Worm (Caenorhabditis elegans) whole organism, L2 larva: ENCODE results near the gene pes-8.

Experiments
- C34F6.9 ChIP-seq: fragments of 150-350 bp; optimal IDR thresholded peaks from 2 replicates; lab custom pipeline; 2014; ENCODE audit warnings: missing biosample characterization, missing genetic modification characterization
- F13H6.1 ChIP-seq: sonication (generic microtip); optimal IDR thresholded peaks from 2 replicates; lab custom pipeline; 2016; ENCODE audit warnings: missing genetic modification characterization, missing compliant biosample characterization
- R02D3.7 ChIP-seq: fragments of 150-350 bp; optimal IDR thresholded peaks from 2 replicates; lab custom pipeline; 2014; ENCODE audit warnings: missing biosample characterization, missing genetic modification characterization
- Y55F3AM.14 ChIP-seq: fragments of 200-800 bp; sonication (Bioruptor generic); optimal IDR thresholded peaks from 2 replicates; lab custom pipeline; 2018; ENCODE audit warnings: mild to moderate bottlenecking, missing genetic modification characterization, missing compliant biosample characterization
- blmp-1 ChIP-seq: sonication (generic microtip); optimal IDR thresholded peaks from 2 replicates; lab custom pipeline; 2017; ENCODE audit warnings: missing genetic modification characterization, mild to moderate bottlenecking, missing compliant biosample characterization, antibody characterized with exemption, moderate library complexity; ENCODE audit not compliant: insufficient read depth
- ceh-16 ChIP-seq: fragments of 150-350 bp; optimal IDR thresholded peaks from 2 replicates; lab custom pipeline; 2014; ENCODE audit warnings: missing biosample characterization, missing genetic modification characterization
- ceh-82 ChIP-seq: fragments of 150-350 bp; optimal IDR thresholded peaks from 2 replicates; lab custom pipeline; 2014; ENCODE audit warnings: missing biosample characterization, missing genetic modification characterization
- crh-2 ChIP-seq: sonication (generic microtip); optimal IDR thresholded peaks from 2 replicates; lab custom pipeline; 2017; ENCODE audit warnings: missing biosample characterization, missing genetic modification characterization
- dmd-4 ChIP-seq: sonication (generic microtip); optimal IDR thresholded peaks from 2 replicates; lab custom pipeline; 2017; ENCODE audit warnings: missing biosample characterization, missing genetic modification characterization
- elt-1 ChIP-seq: fragments of 150-350 bp; optimal IDR thresholded peaks from 2 replicates; lab custom pipeline; 2014; ENCODE audit warnings: missing biosample characterization, missing genetic modification characterization
- elt-3 ChIP-seq: sonication (generic microtip); optimal IDR thresholded peaks from 2 replicates; lab custom pipeline; 2017; ENCODE audit warnings: missing biosample characterization, missing genetic modification characterization
- fos-1 ChIP-seq: fragments of 150-350 bp; optimal IDR thresholded peaks from 2 replicates; lab custom pipeline; 2014; ENCODE audit warnings: missing biosample characterization, missing genetic modification characterization
- gmeb-1 ChIP-seq: fragments of 150-350 bp; optimal IDR thresholded peaks from 2 replicates; lab custom pipeline; 2014; ENCODE audit warnings: missing biosample characterization, missing genetic modification characterization
- lin-11 ChIP-seq: fragments of 150-350 bp; sonication (generic microtip); optimal IDR thresholded peaks from 2 replicates; lab custom pipeline; 2014; ENCODE audit warnings: missing biosample characterization, missing genetic modification characterization, inconsistent platforms, mixed read lengths
- lin-13 ChIP-seq: fragments of 150-350 bp; optimal IDR thresholded peaks from 2 replicates; lab custom pipeline; 2014; ENCODE audit warnings: missing biosample characterization, missing genetic modification reagents, missing genetic modification characterization
- lsy-2 ChIP-seq, 2 experiments: fragments of 150-350 bp in 1 of 2; sonication (generic microtip) in 1 of 2; optimal IDR thresholded peaks; 2 replicates each; lab custom pipeline; 2014 to 2017; ENCODE audit warnings: missing biosample characterization in 2 of 2, missing genetic modification characterization in 2 of 2
- mab-5 ChIP-seq: fragments of 150-350 bp; optimal IDR thresholded peaks from 2 replicates; lab custom pipeline; 2014; ENCODE audit warnings: missing biosample characterization, missing genetic modification characterization
- mbf-1 ChIP-seq: sonication (generic microtip); optimal IDR thresholded peaks from 2 replicates; lab custom pipeline; 2017; ENCODE audit warnings: missing biosample characterization, missing genetic modification characterization
- mdl-1 ChIP-seq, 2 experiments: fragments of 150-350 bp in 1 of 2; sonication (generic microtip) in 1 of 2; optimal IDR thresholded peaks; 2 replicates each; lab custom pipeline; 2017; ENCODE audit warnings: missing biosample characterization in 2 of 2, missing genetic modification characterization in 2 of 2
- nhr-12 ChIP-seq: fragments of 150-350 bp; optimal IDR thresholded peaks from 2 replicates; lab custom pipeline; 2014; ENCODE audit warnings: missing biosample characterization, missing genetic modification characterization
- nhr-129 ChIP-seq: fragments of 150-350 bp; optimal IDR thresholded peaks from 2 replicates; lab custom pipeline; 2014; ENCODE audit warnings: missing biosample characterization, missing genetic modification characterization
- nhr-21 ChIP-seq: fragments of 150-350 bp; optimal IDR thresholded peaks from 2 replicates; lab custom pipeline; 2014; ENCODE audit warnings: missing biosample characterization, missing genetic modification characterization
- nhr-25 ChIP-seq: fragments of 150-350 bp; sonication (generic microtip); optimal IDR thresholded peaks from 3 replicates; lab custom pipeline; 2014; ENCODE audit warnings: missing biosample characterization, missing genetic modification characterization
- peb-1 ChIP-seq: fragments of 150-350 bp; optimal IDR thresholded peaks from 2 replicates; lab custom pipeline; 2014; ENCODE audit warnings: missing biosample characterization, missing genetic modification characterization
- sem-4 ChIP-seq: fragments of 150-350 bp; optimal IDR thresholded peaks from 2 replicates; lab custom pipeline; 2014; ENCODE audit warnings: missing biosample characterization, missing genetic modification reagents, missing genetic modification characterization
- sma-3 ChIP-seq: sonication (generic microtip); optimal IDR thresholded peaks from 2 replicates; lab custom pipeline; 2016; ENCODE audit warnings: missing genetic modification reagents, missing genetic modification characterization, missing compliant biosample characterization
- sma-9 ChIP-seq, 2 experiments: fragments of 150-350 bp in 1 of 2; sonication (generic microtip) in 1 of 2; optimal IDR thresholded peaks; 2 replicates each; lab custom pipeline; 2014 to 2016; ENCODE audit warnings: missing genetic modification characterization in 2 of 2, mild to moderate bottlenecking in 1 of 2, missing biosample characterization in 1 of 2, missing compliant biosample characterization in 1 of 2, missing genetic modification reagents in 1 of 2, moderate library complexity in 1 of 2
- unc-39 ChIP-seq: fragments of 150-350 bp; optimal IDR thresholded peaks from 2 replicates; lab custom pipeline; 2014; ENCODE audit warnings: missing biosample characterization, missing genetic modification characterization
- unc-55 ChIP-seq: fragments of 150-350 bp; sonication (generic microtip); optimal IDR thresholded peaks from 3 replicates; lab custom pipeline; 2014; ENCODE audit warnings: missing biosample characterization, missing genetic modification reagents, missing genetic modification characterization
- zag-1 ChIP-seq: fragments of 150-350 bp; optimal IDR thresholded peaks from 2 replicates; lab custom pipeline; 2014; ENCODE audit warnings: missing biosample characterization, missing genetic modification characterization
- ztf-1 ChIP-seq: fragments of 200-800 bp; sonication (Bioruptor generic); conservative IDR thresholded peaks from 2 replicates; pipeline ENCODE4 v1.3.6; 2022; ENCODE audit warnings: missing genetic modification characterization, missing compliant biosample characterization
- ztf-11 ChIP-seq: sonication (generic microtip); optimal IDR thresholded peaks from 2 replicates; lab custom pipeline; 2017; ENCODE audit warnings: missing biosample characterization, missing genetic modification characterization
- ztf-4 ChIP-seq: fragments of 150-350 bp; optimal IDR thresholded peaks from 2 replicates; lab custom pipeline; 2014; ENCODE audit warnings: missing biosample characterization, missing genetic modification characterization

The pes-8 gene

DNA sequence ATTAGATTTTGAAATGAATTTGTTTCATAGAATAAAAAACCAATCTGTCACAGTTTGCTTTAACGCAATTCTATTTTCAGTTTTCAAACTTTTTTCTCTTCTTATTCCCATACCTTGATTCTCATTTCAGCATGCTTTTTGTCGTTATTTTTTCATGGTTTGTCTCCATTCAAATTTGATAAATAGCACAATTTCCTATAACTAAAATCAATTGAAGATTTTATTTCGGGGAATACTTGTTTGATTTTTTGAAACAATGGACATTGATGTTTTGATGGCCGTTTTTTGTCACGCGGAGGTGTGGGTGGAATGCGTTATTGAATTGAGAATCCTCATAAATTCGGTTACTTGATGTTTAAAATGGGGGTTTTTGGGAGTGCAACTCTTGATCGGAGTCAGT, 31.4 kb downstream of the pes-8 start, which contains the start of gene B0416.11:
B0416.11 (minus strand) TSS at position 101 of the 400 bp plus-strand sequence.
- TF ChIP-seq elt-1 (tag; lab: Kevin White, UChicago) (no peak), nhr-21 (no peak), lin-13 (GFP tag; lab: Kevin White, UChicago) (no peak), mab-5 (tag; lab: Kevin White, UChicago) (no peak), mbf-1 (tag; lab: Kevin White, UChicago) (no peak), elt-3 (tag; lab: Kevin White, UChicago) (no peak), ztf-11 (no peak)

DNA sequence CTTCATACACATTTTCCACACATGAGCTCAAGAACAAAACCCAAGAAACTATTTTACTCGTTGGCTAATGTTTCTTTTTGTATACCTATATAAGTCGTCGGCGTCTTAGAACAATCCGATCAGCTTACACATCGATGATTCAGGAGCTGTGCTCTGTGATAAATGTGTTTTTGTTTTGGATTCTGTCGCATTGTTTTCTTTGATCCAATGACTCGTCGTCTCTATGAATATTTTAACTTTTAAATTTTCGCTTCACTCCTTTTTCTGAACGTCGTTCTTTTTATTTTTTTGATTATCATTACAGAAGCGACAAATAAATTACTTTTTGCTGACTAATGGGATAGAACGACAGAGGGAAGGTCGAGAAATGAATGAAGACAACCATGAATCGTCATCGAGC, 39.8 kb downstream of the pes-8 start, which contains the start of gene B0416.3:
B0416.3 (plus strand) TSS at position 301 of the 400 bp plus-strand sequence.
- TF ChIP-seq gmeb-1 (tag; lab: Kevin White, UChicago) (no peak), unc-39 (tag; lab: Kevin White, UChicago) (no peak)

DNA sequence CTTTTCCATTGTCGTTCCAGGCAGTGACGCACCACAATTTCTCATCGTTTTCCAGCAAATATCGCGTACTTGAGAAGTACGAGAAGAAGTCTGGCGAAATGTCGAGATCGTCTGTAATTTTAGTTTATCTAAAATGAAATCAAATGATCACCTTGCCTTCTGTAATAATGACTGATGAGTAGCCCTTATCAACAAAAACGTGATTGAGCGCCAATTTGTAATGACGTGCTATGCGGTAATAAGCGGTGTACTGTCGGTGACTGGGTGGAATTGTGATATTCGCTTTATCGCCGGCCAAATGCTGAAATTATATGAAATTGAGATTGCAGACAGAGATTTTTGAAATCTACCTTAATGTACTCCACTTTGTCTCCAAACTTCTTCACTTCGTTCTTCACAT, 43.9 kb downstream of the pes-8 start:
- TF ChIP-seq ztf-11: no peak
- TF ChIP-seq sma-9 (GFP tag; optimal IDR thresholded peaks at IDR 0.05; lab: Kevin White, UChicago): peak; percentile 20
- no peak for TF ChIP-seq sma-9 (tag; optimal IDR thresholded peaks at IDR 0.05; lab: Kevin White, UChicago)
- no peak for TF ChIP-seq ceh-16 (tag; lab: Kevin White, UChicago)
- no peak for TF ChIP-seq sma-3 (GFP tag; lab: Kevin White, UChicago)
- no peak for TF ChIP-seq nhr-12 (tag; lab: Kevin White, UChicago)
- no peak for TF ChIP-seq peb-1 (tag; lab: Kevin White, UChicago)
- no peak for TF ChIP-seq nhr-129
- no peak for TF ChIP-seq mdl-1 (tag; optimal IDR thresholded peaks at IDR 0.05; lab: Kevin White, UChicago)
- TF ChIP-seq elt-1 (tag; lab: Kevin White, UChicago): no peak
- peak; percentile 89 for TF ChIP-seq fos-1 (tag; lab: Kevin White, UChicago)
- no peak for TF ChIP-seq sem-4 (tag; lab: Kevin White, UChicago)
- no peak for TF ChIP-seq dmd-4
- no peak for TF ChIP-seq unc-39 (tag; lab: Kevin White, UChicago)

DNA sequence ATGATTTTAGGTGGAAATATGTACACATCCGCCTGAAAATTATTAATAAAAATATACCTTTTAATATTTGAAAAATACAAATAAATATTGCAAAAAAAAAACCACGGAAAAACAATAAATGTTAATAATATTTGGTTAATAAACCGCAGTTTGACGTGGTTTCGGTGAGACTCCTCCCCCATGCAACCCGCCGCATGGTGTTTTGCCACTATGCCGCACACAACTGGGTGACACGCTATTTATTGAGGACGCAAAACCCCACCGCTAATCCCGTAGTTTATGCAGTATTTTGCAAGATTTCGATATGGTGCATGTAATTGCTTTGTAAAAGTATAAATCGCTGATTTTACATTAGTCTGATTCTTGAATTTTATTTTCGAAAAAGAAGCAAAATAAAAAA, 45.0 kb downstream of the pes-8 start, which contains the start of gene gly-13:
gly-13 (minus strand) TSS at position 32 of the 400 bp plus-strand sequence.
- TF ChIP-seq nhr-25 (tag; lab: Kevin White, UChicago) (peak; percentile 35), unc-55 (GFP tag; lab: Kevin White, UChicago) (no peak), zag-1 (no peak), F13H6.1 (tag; lab: Kevin White, UChicago) (peak; percentile 38), gmeb-1 (tag; lab: Kevin White, UChicago) (no peak), sem-4 (tag; lab: Kevin White, UChicago) (peak; percentile 45), crh-2 (tag; lab: Kevin White, UChicago) (peak; percentile 32), ztf-11 (no peak), unc-39 (tag; lab: Kevin White, UChicago) (no peak), Y55F3AM.14 (no peak), R02D3.7 (tag; lab: Kevin White, UChicago) (no peak), lsy-2 (tag; optimal IDR thresholded peaks at IDR 0.05; lab: Kevin White, UChicago) (peak in 1 of 2 experiments; percentile 51), ztf-4 (tag; lab: Kevin White, UChicago) (peak; percentile 7), lin-11 (peak; percentile 28), ztf-1 (GFP tag; lab: Robert Waterston, UW) (no peak), fos-1 (tag; lab: Kevin White, UChicago) (peak; percentile 2), peb-1 (tag; lab: Kevin White, UChicago) (no peak), blmp-1 (no peak), nhr-129 (peak; percentile 51), mab-5 (tag; lab: Kevin White, UChicago) (no peak), ceh-82 (no peak)

- TF ChIP-seq C34F6.9 (tag; lab: Kevin White, UChicago) (peak; percentile 6), nhr-129 (no peak), gmeb-1 (tag; lab: Kevin White, UChicago) (no peak)
Observed at ce11 chrX:9297834-9298233, 46.2 kb downstream of the pes-8 start, which contains the start of gene B0416.7. B0416.7 (minus strand) TSS chrX:9297934.
